Comparison of ENCODE assay signal across 5 worm cellular contexts in genomic region chrIV:4019836-4020235, ce11.
TF ChIP-seq lines count a peak whose summit lies in the region.

No protein-coding gene starts in this region.

TF ChIP-seq in whole organism, L1 larva, 84 proteins besides CTCF, POLR2A, EP300 and RAD21 (continues in another document):
- TF ChIP-seq mdl-1 (tag; optimal IDR thresholded peaks at IDR 0.05; lab: Kevin White, UChicago) (peak in 1 of 2 experiments; percentile 71), pax-3 (tag; optimal IDR thresholded peaks at IDR 0.05; lab: Kevin White, UChicago) (no peak), jun-1 (tag; optimal IDR thresholded peaks at IDR 0.05; lab: Kevin White, UChicago) (peak; percentile 47), fos-1 (tag; optimal IDR thresholded peaks at IDR 0.05; lab: Kevin White, UChicago) (peak; percentile 56), alr-1 (tag; optimal IDR thresholded peaks at IDR 0.05; lab: Kevin White, UChicago; ENCODE audit: borderline replicate concordance) (no peak), mep-1 (tag; optimal IDR thresholded peaks at IDR 0.05; lab: Kevin White, UChicago) (peak; percentile 79), isw-1 (GFP tag; IDR thresholded peaks at IDR 0.05; lab: Robert Waterston, UW) (peak; percentile 31; the same call in 1 of the 2 replicates), tbx-2 (tag; optimal IDR thresholded peaks at IDR 0.05; lab: Kevin White, UChicago) (peak; percentile 64), irx-1 (tag; optimal IDR thresholded peaks at IDR 0.05; lab: Kevin White, UChicago) (peak; percentile 63), unc-86 (tag; optimal IDR thresholded peaks at IDR 0.05; lab: Kevin White, UChicago) (peak; percentile 67), nhr-19 (GFP tag; conservative IDR thresholded peaks at IDR 0.05; lab: Robert Waterston, UW) (peak; percentile 51), hlh-4 (tag; optimal IDR thresholded peaks at IDR 0.05; lab: Kevin White, UChicago) (no peak), dsc-1 (tag; optimal IDR thresholded peaks at IDR 0.05; lab: Kevin White, UChicago) (peak; percentile 76), nhr-71 (tag; optimal IDR thresholded peaks at IDR 0.05; lab: Kevin White, UChicago) (peak; percentile 83), elt-3 (tag; optimal IDR thresholded peaks at IDR 0.05; lab: Kevin White, UChicago) (peak in 1 of 6 experiments; percentile 14), ceh-8 (GFP tag; optimal IDR thresholded peaks at IDR 0.05; lab: Kevin White, UChicago) (peak; percentile 36), dpl-1 (GFP tag; optimal IDR thresholded peaks at IDR 0.05; lab: Kevin White, UChicago) (peak; percentile 18 to 51 (median 44))

TF ChIP-seq in whole organism, L3 larva, 47 proteins besides CTCF, POLR2A, EP300 and RAD21 (continues in another document):
- TF ChIP-seq nhr-11 (tag; optimal IDR thresholded peaks at IDR 0.05; lab: Kevin White, UChicago) = peak; percentile 17
- TF ChIP-seq ceh-16 (tag; optimal IDR thresholded peaks at IDR 0.05; lab: Kevin White, UChicago) = no peak
- no peak for TF ChIP-seq ZK546.5 (tag; optimal IDR thresholded peaks at IDR 0.05; lab: Kevin White, UChicago)
- peak; percentile 23 for TF ChIP-seq tbx-2 (tag; optimal IDR thresholded peaks at IDR 0.05; lab: Kevin White, UChicago)
- TF ChIP-seq ama-1 (optimal IDR thresholded peaks at IDR 0.05; lab: Kevin White, UChicago) = peak; percentile 55
- peak; percentile 51 for TF ChIP-seq lin-15B (tag; optimal IDR thresholded peaks at IDR 0.05; lab: Kevin White, UChicago)
- TF ChIP-seq fkh-2 (tag; optimal IDR thresholded peaks at IDR 0.05; lab: Kevin White, UChicago) = no peak
- TF ChIP-seq snpc-4 (tag; optimal IDR thresholded peaks at IDR 0.05; lab: Kevin White, UChicago) = peak; percentile 43
- TF ChIP-seq pha-4 (tag; optimal IDR thresholded peaks at IDR 0.05; lab: Kevin White, UChicago) = peak; percentile 91
- no peak for TF ChIP-seq elt-3 (tag; optimal IDR thresholded peaks at IDR 0.05; lab: Kevin White, UChicago)
- TF ChIP-seq mml-1 (tag; optimal IDR thresholded peaks at IDR 0.05; lab: Kevin White, UChicago) = no peak
- TF ChIP-seq ceh-28 (tag; optimal IDR thresholded peaks at IDR 0.05; lab: Kevin White, UChicago) = no peak
- TF ChIP-seq fkh-10 (GFP tag; optimal IDR thresholded peaks at IDR 0.05; lab: Kevin White, UChicago) = no peak
- peak; percentile 20 for TF ChIP-seq nhr-23 (tag; optimal IDR thresholded peaks at IDR 0.05; lab: Kevin White, UChicago)
- TF ChIP-seq nhr-77 (tag; optimal IDR thresholded peaks at IDR 0.05; lab: Kevin White, UChicago) = no peak
- TF ChIP-seq ztf-4 (tag; optimal IDR thresholded peaks at IDR 0.05; lab: Kevin White, UChicago) = no peak
- no peak for TF ChIP-seq ztf-11 (tag; optimal IDR thresholded peaks at IDR 0.05; lab: Kevin White, UChicago)
- TF ChIP-seq hmg-11 (tag; optimal IDR thresholded peaks at IDR 0.05; lab: Kevin White, UChicago) = peak; percentile 95
- no peak for TF ChIP-seq R02D3.7 (tag; optimal IDR thresholded peaks at IDR 0.05; lab: Kevin White, UChicago)
- TF ChIP-seq zag-1 (tag; optimal IDR thresholded peaks at IDR 0.05; lab: Kevin White, UChicago) = no peak

TF ChIP-seq in whole organism, early embryonic, 17 proteins besides CTCF, POLR2A, EP300 and RAD21:
- TF ChIP-seq sea-1 (GFP tag; conservative IDR thresholded peaks at IDR 0.05; lab: Robert Waterston, UW) (no peak), F13C5.2 (tag; optimal IDR thresholded peaks at IDR 0.05; lab: Kevin White, UChicago) (peak; percentile 50), hmg-4 (GFP tag; optimal IDR thresholded peaks at IDR 0.05; lab: Kevin White, UChicago) (peak; percentile 31)

TF ChIP-seq in whole organism, midembryonic, 9 proteins besides CTCF, POLR2A, EP300 and RAD21:
- no peak for TF ChIP-seq cog-1 (tag; optimal IDR thresholded peaks at IDR 0.05; lab: Kevin White, UChicago)
- no peak for TF ChIP-seq tab-1 (GFP tag; IDR thresholded peaks at IDR 0.05; lab: Robert Waterston, UW)
- no peak for TF ChIP-seq ztf-29 (GFP tag; IDR thresholded peaks at IDR 0.05; lab: Robert Waterston, UW)
- TF ChIP-seq flt-1 (GFP tag; IDR thresholded peaks at IDR 0.05; lab: Robert Waterston, UW) = peak; percentile 52; the same call in 1 of the 2 replicates
- TF ChIP-seq T22C8.4 (GFP tag; IDR thresholded peaks at IDR 0.05; lab: Robert Waterston, UW) = no peak
- TF ChIP-seq klf-2 (GFP tag; conservative IDR thresholded peaks at IDR 0.05; lab: Robert Waterston, UW) = no peak
- TF ChIP-seq med-1 (GFP tag; optimal IDR thresholded peaks at IDR 0.05; lab: Kevin White, UChicago; ENCODE audit: insufficient read depth) = no peak
- TF ChIP-seq ref-1 (GFP tag; conservative IDR thresholded peaks at IDR 0.05; lab: Robert Waterston, UW) = no peak
TF ChIP-seq in whole organism, midembryonic: peak in this region for 1.

TF ChIP-seq in whole organism, young adult, 124 proteins besides CTCF, POLR2A, EP300 and RAD21:
- peak; percentile 58 for TF ChIP-seq attf-5 (GFP tag; optimal IDR thresholded peaks at IDR 0.05; lab: Kevin White, UChicago)
- peak; percentile 15 for TF ChIP-seq chd-7 (tag; optimal IDR thresholded peaks at IDR 0.05; lab: Kevin White, UChicago)
- TF ChIP-seq madf-10 (tag; optimal IDR thresholded peaks at IDR 0.05; lab: Kevin White, UChicago) = peak; percentile 4
- TF ChIP-seq rcor-1 (GFP tag; IDR thresholded peaks at IDR 0.05; lab: Robert Waterston, UW) = peak; percentile 32; the same call in 1 of the 2 replicates
- TF ChIP-seq K12H6.12 (tag; optimal IDR thresholded peaks at IDR 0.05; lab: Kevin White, UChicago) = peak; percentile 85
- TF ChIP-seq madf-6 (GFP tag; IDR thresholded peaks at IDR 0.05; lab: Robert Waterston, UW) = no peak
- TF ChIP-seq aptf-3 (GFP tag; IDR thresholded peaks at IDR 0.05; lab: Robert Waterston, UW) = no peak
- peak; percentile 65 for TF ChIP-seq dox-1 (GFP tag; IDR thresholded peaks at IDR 0.05; lab: Robert Waterston, UW)
- no peak for TF ChIP-seq snpc-4 (GFP tag; optimal IDR thresholded peaks at IDR 0.05; lab: Kevin White, UChicago)
- peak in 1 of 4 experiments; percentile 29 for TF ChIP-seq snpc-4 (tag; optimal IDR thresholded peaks at IDR 0.05; lab: Kevin White, UChicago)
- peak; percentile 15 for TF ChIP-seq ztf-26 (tag; optimal IDR thresholded peaks at IDR 0.05; lab: Kevin White, UChicago)
- TF ChIP-seq hmg-1.2 (GFP tag; IDR thresholded peaks at IDR 0.05; lab: Robert Waterston, UW) = peak; percentile 61; the same call in 1 of the 2 replicates
- peak; percentile 27 for TF ChIP-seq ztf-18 (tag; optimal IDR thresholded peaks at IDR 0.05; lab: Kevin White, UChicago)
- TF ChIP-seq lin-54 (GFP tag; optimal IDR thresholded peaks at IDR 0.05; lab: Kevin White, UChicago) = peak; percentile 18
- 0 out of 2 replicates have a peak, but pooled peaks have one; percentile 11 for TF ChIP-seq Y53G8AR.9 (GFP tag; conservative IDR thresholded peaks at IDR 0.05; lab: Robert Waterston, UW)
- TF ChIP-seq lin-26 (GFP tag; IDR thresholded peaks at IDR 0.05; lab: Robert Waterston, UW) = no peak
- TF ChIP-seq die-1 (tag; optimal IDR thresholded peaks at IDR 0.05; lab: Kevin White, UChicago) = peak; percentile 38
- peak; percentile 86 for TF ChIP-seq zfh-2 (GFP tag; conservative IDR thresholded peaks at IDR 0.05; lab: Robert Waterston, UW)
- TF ChIP-seq atf-7 (tag; optimal IDR thresholded peaks at IDR 0.05; lab: Kevin White, UChicago) = peak; percentile 56
- no peak for TF ChIP-seq F33H1.4 (GFP tag; IDR thresholded peaks at IDR 0.05; lab: Robert Waterston, UW)
- TF ChIP-seq tbp1 (GFP tag; optimal IDR thresholded peaks at IDR 0.05; lab: Kevin White, UChicago) = peak; percentile 19
- TF ChIP-seq lin-35 (GFP tag; optimal IDR thresholded peaks at IDR 0.05; lab: Kevin White, UChicago) = peak in 1 of 3 experiments; percentile 62
- peak; percentile 46 for TF ChIP-seq F23B12.7 (tag; optimal IDR thresholded peaks at IDR 0.05; lab: Kevin White, UChicago; ENCODE audit: insufficient read depth)
- TF ChIP-seq snpc-3.4 (tag; optimal IDR thresholded peaks at IDR 0.05; lab: Kevin White, UChicago) = no peak
- TF ChIP-seq ceh-27 (GFP tag; optimal IDR thresholded peaks at IDR 0.05; lab: Kevin White, UChicago) = peak; percentile 46
- TF ChIP-seq lin-40 (tag; optimal IDR thresholded peaks at IDR 0.05; lab: Kevin White, UChicago) = peak; percentile 78
- TF ChIP-seq ZK185.1 (tag; optimal IDR thresholded peaks at IDR 0.05; lab: Kevin White, UChicago; ENCODE audit: poor library complexity, severe bottlenecking) = peak; percentile 11
- peak; percentile 56 for TF ChIP-seq somi-1 (GFP tag; optimal IDR thresholded peaks at IDR 0.05; lab: Kevin White, UChicago)
- peak; percentile 10 for TF ChIP-seq unc-62 (GFP tag; optimal IDR thresholded peaks at IDR 0.05; lab: Kevin White, UChicago)
- TF ChIP-seq egrh-3 (GFP tag; IDR thresholded peaks at IDR 0.05; lab: Robert Waterston, UW) = 0 out of 2 replicates have a peak, but pooled peaks have one; percentile 11
- no peak for TF ChIP-seq ama-1 (optimal IDR thresholded peaks at IDR 0.05; lab: Kevin White, UChicago)
- peak in 1 of 2 experiments; percentile 27 for TF ChIP-seq ama-1 (GFP tag; optimal IDR thresholded peaks at IDR 0.05; lab: Kevin White, UChicago)
- 0 out of 2 replicates have a peak, but pooled peaks have one; percentile 34 for TF ChIP-seq pbrm-1 (GFP tag; IDR thresholded peaks at IDR 0.05; lab: Robert Waterston, UW)
- TF ChIP-seq mcd-1 (GFP tag; IDR thresholded peaks at IDR 0.05; lab: Robert Waterston, UW) = no peak
- TF ChIP-seq cebp-1 (GFP tag; IDR thresholded peaks at IDR 0.05; lab: Robert Waterston, UW) = 0 out of 2 replicates have a peak, but pooled peaks have one; percentile 48
- TF ChIP-seq cebp-1 (tag; optimal IDR thresholded peaks at IDR 0.05; lab: Kevin White, UChicago) = peak; percentile 71
- TF ChIP-seq hlh-12 (tag; optimal IDR thresholded peaks at IDR 0.05; lab: Kevin White, UChicago) = no peak
- peak; percentile 84 for TF ChIP-seq nhr-80 (tag; optimal IDR thresholded peaks at IDR 0.05; lab: Kevin White, UChicago)
- peak; percentile 45; the same call in 1 of the 2 replicates for TF ChIP-seq C06A6.2 (GFP tag; conservative IDR thresholded peaks at IDR 0.05; lab: Robert Waterston, UW)
TF ChIP-seq in whole organism, young adult: peak in this region for 29.

Comparison
In these comparisons a context has a peak if more than half of its experiments do, and no peak if none do; other contexts are left out.
1. Of the 8 proteins assayed by ChIP-seq in both whole organism, young adult and whole organism, L1 larva: peak only in whole organism, young adult: unc-62; only in whole organism, L1 larva: dpl-1, efl-1, nhr-90 and unc-130; in both: none; in neither: 0; mixed calls (peak in some experiments, not most) for 3.